Comparison of ENCODE assay signal across 3 worm cellular contexts in the genomic region with DNA sequence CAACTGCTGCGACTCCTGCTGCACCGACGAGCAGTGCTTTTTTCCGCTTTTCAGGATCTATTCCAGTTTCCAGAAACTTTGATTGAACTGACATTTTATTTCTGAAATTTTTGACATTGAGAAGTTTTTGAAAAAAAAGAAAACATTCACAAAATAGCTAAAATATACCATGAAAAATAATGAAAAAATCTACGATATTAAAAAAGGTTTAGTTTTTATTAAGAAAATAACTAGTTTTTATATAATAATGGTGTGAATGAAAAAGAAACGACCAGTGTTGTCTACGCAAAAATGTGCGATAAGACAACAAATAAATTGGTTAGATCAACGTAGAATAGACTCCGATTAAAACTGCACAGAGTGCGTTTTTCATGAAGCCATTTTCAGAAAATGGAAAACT.
TF ChIP-seq lines count a peak whose summit lies in the region.

Gene pmp-4 (minus strand): TSS at position 101 of the 400 bp plus-strand sequence.

TF ChIP-seq in whole organism, L2 larva, 48 proteins besides CTCF, POLR2A, EP300 and RAD21:
- TF ChIP-seq mab-5 (tag; optimal IDR thresholded peaks at IDR 0.05; lab: Kevin White, UChicago) (no peak), fos-1 (tag; optimal IDR thresholded peaks at IDR 0.05; lab: Kevin White, UChicago) (peak; percentile 10)

TF ChIP-seq in whole organism, L4 larva, 104 proteins besides CTCF, POLR2A, EP300 and RAD21:
- no peak for TF ChIP-seq set-16 (GFP tag; IDR thresholded peaks at IDR 0.05; lab: Robert Waterston, UW)
- TF ChIP-seq nhr-28 (tag; optimal IDR thresholded peaks at IDR 0.05; lab: Kevin White, UChicago), result peak; percentile 34
- no peak for TF ChIP-seq daf-16 (GFP tag; optimal IDR thresholded peaks at IDR 0.05; lab: Kevin White, UChicago)
- peak; percentile 55 for TF ChIP-seq daf-16 (tag; optimal IDR thresholded peaks at IDR 0.05; lab: Kevin White, UChicago)
- peak; percentile 40 for TF ChIP-seq pqm-1 (tag; optimal IDR thresholded peaks at IDR 0.05; lab: Kevin White, UChicago)

TF ChIP-seq in whole organism, young adult, 124 proteins besides CTCF, POLR2A, EP300 and RAD21:
- no peak for TF ChIP-seq K11D2.4 (GFP tag; IDR thresholded peaks at IDR 0.05; lab: Robert Waterston, UW)
- no peak for TF ChIP-seq T07F8.4 (tag; optimal IDR thresholded peaks at IDR 0.05; lab: Kevin White, UChicago)
- TF ChIP-seq athp-1 (tag; optimal IDR thresholded peaks at IDR 0.05; lab: Kevin White, UChicago), result no peak
- TF ChIP-seq let-526 (GFP tag; IDR thresholded peaks at IDR 0.05; lab: Robert Waterston, UW), result no peak
- TF ChIP-seq nhr-80 (tag; optimal IDR thresholded peaks at IDR 0.05; lab: Kevin White, UChicago), result peak; percentile 54
- TF ChIP-seq unc-130 (GFP tag; optimal IDR thresholded peaks at IDR 0.05; lab: Kevin White, UChicago), result no peak
- no peak for TF ChIP-seq C17E4.6 (GFP tag; IDR thresholded peaks at IDR 0.05; lab: Robert Waterston, UW)
- TF ChIP-seq chd-7 (tag; optimal IDR thresholded peaks at IDR 0.05; lab: Kevin White, UChicago), result no peak
